Worm (Caenorhabditis elegans) whole organism, young adult: ENCODE results near the gene R07E5.6.

Source experiments
- F23B12.7 ChIP-seq: sonication (generic microtip); optimal IDR thresholded peaks from 2 replicates; lab custom pipeline; 2017; ENCODE audit warnings: missing genetic modification characterization, mild to moderate bottlenecking, missing compliant biosample characterization, antibody characterized with exemption, moderate library complexity; ENCODE audit not compliant: insufficient read depth
- F37B4.10 ChIP-seq: fragments of 200-800 bp; sonication (Bioruptor generic); IDR thresholded peaks from 2 replicates; pipeline ENCODE4 v1.3.6; 2022; ENCODE audit warnings: missing genetic modification characterization, missing compliant biosample characterization
- F49E8.2 ChIP-seq: sonication (generic microtip); optimal IDR thresholded peaks from 3 replicates; lab custom pipeline; 2017; ENCODE audit warnings: missing genetic modification characterization, mild to moderate bottlenecking, missing compliant biosample characterization, antibody characterized with exemption, moderate library complexity; ENCODE audit not compliant: insufficient read depth
- F52B5.7 ChIP-seq: sonication (generic microtip); optimal IDR thresholded peaks from 2 replicates; lab custom pipeline; 2016; ENCODE audit warnings: mild to moderate bottlenecking, missing genetic modification characterization, missing compliant biosample characterization
- F55B11.4 ChIP-seq: sonication (generic microtip); optimal IDR thresholded peaks from 2 replicates; lab custom pipeline; 2016; ENCODE audit warnings: missing compliant biosample characterization, missing genetic modification characterization, borderline replicate concordance; ENCODE audit not compliant: insufficient read depth
- T26A5.8 ChIP-seq: sonication (generic microtip); optimal IDR thresholded peaks from 2 replicates; lab custom pipeline; 2016; ENCODE audit warnings: missing genetic modification characterization, missing compliant biosample characterization
- Y67H2A.10 ChIP-seq: fragments of 200-800 bp; sonication (Bioruptor generic); conservative IDR thresholded peaks from 2 replicates; pipeline ENCODE4 v1.3.6; 2022; ENCODE audit warnings: missing genetic modification reagents, missing genetic modification characterization, missing compliant biosample characterization
- Y79H2A.3 ChIP-seq: fragments of 200-800 bp; sonication (Bioruptor generic); conservative IDR thresholded peaks from 2 replicates; pipeline ENCODE4 v1.3.6; 2022; ENCODE audit warnings: missing genetic modification reagents, missing genetic modification characterization, missing compliant biosample characterization
- bed-2 ChIP-seq: fragments of 200-800 bp; sonication (Bioruptor generic); IDR thresholded peaks from 2 replicates; pipeline ENCODE4 v1.3.6; 2022; ENCODE audit warnings: missing genetic modification reagents, missing genetic modification characterization, missing compliant biosample characterization
- ceh-100 ChIP-seq: fragments of 200-800 bp; sonication (Bioruptor generic); IDR thresholded peaks from 2 replicates; pipeline ENCODE4 v1.3.6; 2022; ENCODE audit warnings: missing genetic modification reagents, missing genetic modification characterization, missing compliant biosample characterization
- ceh-27 ChIP-seq: fragments of 200-800 bp; sonication (Bioruptor generic); optimal IDR thresholded peaks from 2 replicates; lab custom pipeline; 2018; ENCODE audit warnings: mild to moderate bottlenecking, missing genetic modification characterization, moderate library complexity, missing compliant biosample characterization
- dpff-1 ChIP-seq: sonication (generic microtip); optimal IDR thresholded peaks from 2 replicates; lab custom pipeline; 2017; ENCODE audit warnings: mild to moderate bottlenecking, missing genetic modification characterization, missing compliant biosample characterization
- hrde-1 ChIP-seq: sonication (generic microtip); optimal IDR thresholded peaks from 2 replicates; lab custom pipeline; 2016; ENCODE audit warnings: missing genetic modification characterization, mild to moderate bottlenecking, missing compliant biosample characterization, moderate library complexity, missing genotype, missing genetic modification reagents, borderline replicate concordance
- let-526 ChIP-seq: fragments of 200-800 bp; sonication (Bioruptor generic); IDR thresholded peaks from 2 replicates; pipeline ENCODE4 v1.3.6; 2022; ENCODE audit warnings: missing genetic modification reagents, missing genetic modification characterization, missing compliant biosample characterization
- lin-35 ChIP-seq, 3 experiments: fragments of 150-350 bp in 2 of 3; sonication (generic microtip) in 1 of 3; optimal IDR thresholded peaks; 2 replicates each; lab custom pipeline; 2014 to 2018; ENCODE audit warnings: missing biosample characterization in 3 of 3, missing genetic modification characterization in 3 of 3, missing genetic modification reagents in 3 of 3
- lin-54 ChIP-seq: fragments of 200-800 bp; sonication (Bioruptor generic); optimal IDR thresholded peaks from 2 replicates; lab custom pipeline; 2018; ENCODE audit warnings: mild to moderate bottlenecking, missing genetic modification characterization, missing compliant biosample characterization
- madf-8 ChIP-seq: fragments of 200-800 bp; sonication (Bioruptor generic); conservative IDR thresholded peaks from 2 replicates; pipeline ENCODE4 v1.3.6; 2022; ENCODE audit warnings: missing genetic modification reagents, missing genetic modification characterization, missing compliant biosample characterization
- nfya-1 ChIP-seq: sonication (generic microtip); optimal IDR thresholded peaks from 2 replicates; lab custom pipeline; 2017; ENCODE audit warnings: antibody characterized with exemption, missing compliant biosample characterization, missing genetic modification characterization, borderline replicate concordance; ENCODE audit not compliant: insufficient read depth
- nfyb-1 ChIP-seq: fragments of 200-800 bp; sonication (Bioruptor generic); IDR thresholded peaks from 2 replicates; pipeline ENCODE4 v1.3.6; 2022; ENCODE audit warnings: missing genetic modification reagents, missing genetic modification characterization, missing compliant biosample characterization
- nhr-179 ChIP-seq: sonication (generic microtip); optimal IDR thresholded peaks from 2 replicates; lab custom pipeline; 2016; ENCODE audit warnings: mild to moderate bottlenecking, missing genetic modification characterization, missing compliant biosample characterization
- nhr-27 ChIP-seq: fragments of 200-800 bp; sonication (Bioruptor generic); optimal IDR thresholded peaks from 2 replicates; lab custom pipeline; 2018; ENCODE audit warnings: mild to moderate bottlenecking, missing genetic modification characterization, moderate library complexity, missing compliant biosample characterization
- pha-4 ChIP-seq: fragments of 150-350 bp; sonication (generic microtip); optimal IDR thresholded peaks from 2 replicates; lab custom pipeline; 2014; ENCODE audit warnings: missing biosample characterization, missing genetic modification reagents, missing genetic modification characterization
- rcor-1 ChIP-seq: fragments of 200-800 bp; sonication (Bioruptor generic); IDR thresholded peaks from 2 replicates; pipeline ENCODE4 v1.3.6; 2022; ENCODE audit warnings: missing genetic modification reagents, missing genetic modification characterization, missing compliant biosample characterization
- repo-1 ChIP-seq: sonication (generic microtip); optimal IDR thresholded peaks from 2 replicates; lab custom pipeline; 2017; ENCODE audit warnings: mild to moderate bottlenecking, missing genetic modification characterization, missing compliant biosample characterization
- snpc-1.1 ChIP-seq: sonication (generic microtip); optimal IDR thresholded peaks from 2 replicates; lab custom pipeline; 2017; ENCODE audit warnings: missing genetic modification characterization, mild to moderate bottlenecking, missing compliant biosample characterization, antibody characterized with exemption, moderate library complexity, missing genotype, missing genetic modification reagents; ENCODE audit not compliant: insufficient read depth
- snpc-1.3 ChIP-seq: sonication (generic microtip); optimal IDR thresholded peaks from 2 replicates; lab custom pipeline; 2017; ENCODE audit warnings: missing genetic modification characterization, mild to moderate bottlenecking, missing compliant biosample characterization, antibody characterized with exemption, moderate library complexity, missing genotype, missing genetic modification reagents; ENCODE audit not compliant: insufficient read depth
- tbp1 ChIP-seq: fragments of 200-800 bp; sonication (Bioruptor generic); optimal IDR thresholded peaks from 2 replicates; lab custom pipeline; 2018; ENCODE audit warnings: mild to moderate bottlenecking, missing genetic modification characterization, missing compliant biosample characterization
- ztf-18 ChIP-seq: sonication (generic microtip); optimal IDR thresholded peaks from 2 replicates; lab custom pipeline; 2016; ENCODE audit warnings: missing genotype, mild to moderate bottlenecking, missing genetic modification characterization, missing compliant biosample characterization
- ztf-22 ChIP-seq: fragments of 200-800 bp; sonication (Bioruptor generic); optimal IDR thresholded peaks from 2 replicates; lab custom pipeline; 2018; ENCODE audit warnings: mild to moderate bottlenecking, missing genetic modification characterization, moderate library complexity, missing compliant biosample characterization

R07E5.6 gene

DNA sequence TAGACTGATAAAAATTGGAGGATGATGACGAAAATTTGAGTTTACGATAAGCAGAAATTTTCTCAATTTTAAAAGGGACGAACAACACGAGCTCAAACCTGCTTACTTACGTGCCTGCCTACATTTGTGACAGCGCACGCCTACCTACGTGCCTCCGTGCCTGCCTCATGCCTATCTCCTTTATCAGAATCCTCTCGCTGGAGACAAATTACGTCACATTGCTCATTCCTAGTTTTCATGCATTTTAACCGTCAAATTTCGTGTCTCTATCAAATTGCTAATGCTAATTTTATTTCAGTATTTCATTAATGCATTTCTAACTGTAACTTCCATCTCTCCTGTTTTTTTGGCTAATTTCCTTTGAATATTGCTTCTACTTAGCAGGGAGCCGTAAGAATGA lies 17.2 kb upstream of the R07E5.6 start, which contains the start of gene pals-27:
TSS of gene pals-27 (plus strand) at position 301 of the 400 bp plus-strand sequence.
- TF ChIP-seq T26A5.8 (no peak), lin-35 (GFP tag; optimal IDR thresholded peaks at IDR 0.05; lab: Kevin White, UChicago) (no peak)

DNA sequence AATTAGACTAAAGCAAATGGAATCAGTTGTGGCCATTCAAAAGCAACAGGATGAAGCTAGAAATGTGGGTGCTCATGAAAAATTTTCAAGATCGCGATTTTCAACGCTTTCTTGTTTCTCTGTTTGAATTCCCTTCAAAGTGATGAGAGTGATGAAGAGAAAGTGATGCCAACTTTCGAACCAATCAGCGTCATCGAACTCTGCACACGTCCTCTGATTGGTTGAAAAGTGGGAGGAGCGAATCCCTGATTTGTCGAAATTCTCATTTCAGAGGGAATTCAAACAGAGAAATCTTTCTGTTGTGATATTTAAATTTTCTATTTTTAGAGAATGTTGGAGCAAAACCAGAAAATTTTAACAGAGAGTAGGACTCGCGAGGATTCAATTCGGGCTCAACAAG lies 16.4 kb upstream of the R07E5.6 start:
- TF ChIP-seq F49E8.2, result no peak
- no peak for TF ChIP-seq Y67H2A.10 (GFP tag; lab: Robert Waterston, UW)
- no peak for TF ChIP-seq pha-4 (tag; lab: Kevin White, UChicago)
- TF ChIP-seq ceh-27 (GFP tag; lab: Kevin White, UChicago), result no peak
- TF ChIP-seq nhr-27, result no peak
- TF ChIP-seq snpc-1.3 (tag; lab: Kevin White, UChicago), result no peak
- no peak for TF ChIP-seq F23B12.7 (tag; lab: Kevin White, UChicago)
- TF ChIP-seq repo-1, result no peak
- TF ChIP-seq nfya-1 (tag; lab: Kevin White, UChicago), result no peak
- no peak for TF ChIP-seq ceh-100 (GFP tag; lab: Robert Waterston, UW)
- TF ChIP-seq dpff-1 (tag; lab: Kevin White, UChicago), result no peak
- no peak for TF ChIP-seq F55B11.4 (tag; lab: Kevin White, UChicago)
- TF ChIP-seq rcor-1 (GFP tag; lab: Robert Waterston, UW), result no peak

DNA sequence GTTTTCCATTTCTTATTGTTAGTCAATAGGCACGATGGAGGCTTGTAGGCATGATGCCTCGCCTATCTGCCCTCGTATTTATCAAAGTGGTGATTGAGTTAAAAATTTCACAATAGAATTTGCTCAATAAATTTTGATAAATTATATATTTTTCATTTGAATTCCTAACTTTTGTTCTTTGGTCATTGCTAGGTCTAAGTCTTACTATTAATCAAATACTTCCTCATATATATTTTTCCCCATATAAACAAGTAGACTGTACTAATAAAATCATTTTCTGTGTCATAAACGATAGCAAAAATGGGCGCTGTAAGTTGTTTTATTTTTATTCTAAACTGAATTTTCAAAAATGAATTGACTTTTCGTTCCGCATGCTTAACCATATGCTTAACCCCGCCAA lies 14.1 kb upstream of the R07E5.6 start, which contains the start of gene pals-28:
TSS of gene pals-28 (plus strand) at position 301 of the 400 bp plus-strand sequence.
- no peak for TF ChIP-seq dpff-1 (tag; lab: Kevin White, UChicago)

DNA sequence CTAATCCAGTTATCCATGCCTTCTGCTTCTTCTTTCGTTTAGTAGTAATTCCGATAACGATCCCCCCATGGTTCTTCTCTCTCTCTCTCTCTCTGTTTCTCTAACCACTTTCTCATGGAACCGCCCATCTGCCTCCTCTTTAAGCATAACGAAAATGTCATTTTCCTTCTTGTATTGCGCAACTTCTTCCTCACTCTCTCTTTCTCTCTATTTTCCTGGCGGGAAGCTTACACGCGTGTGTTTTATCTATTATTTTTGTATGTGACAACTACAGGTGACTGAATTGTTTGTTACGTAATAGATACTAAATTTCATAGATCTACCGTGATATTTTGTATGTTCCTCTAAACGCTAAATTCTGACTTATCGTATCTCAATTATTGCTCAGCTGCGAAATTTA lies 8.1 kb upstream of the R07E5.6 start:
- TF ChIP-seq lin-35 (GFP tag; optimal IDR thresholded peaks at IDR 0.05; lab: Kevin White, UChicago), result no peak
- TF ChIP-seq nfyb-1 (GFP tag; lab: Robert Waterston, UW), result no peak
- TF ChIP-seq Y67H2A.10 (GFP tag; lab: Robert Waterston, UW), result no peak
- TF ChIP-seq madf-8 (GFP tag; lab: Robert Waterston, UW), result no peak
- no peak for TF ChIP-seq Y79H2A.3
- TF ChIP-seq bed-2 (GFP tag; lab: Robert Waterston, UW), result no peak
- no peak for TF ChIP-seq F52B5.7 (tag; lab: Kevin White, UChicago)
- TF ChIP-seq F37B4.10 (GFP tag; lab: Robert Waterston, UW), result no peak

DNA sequence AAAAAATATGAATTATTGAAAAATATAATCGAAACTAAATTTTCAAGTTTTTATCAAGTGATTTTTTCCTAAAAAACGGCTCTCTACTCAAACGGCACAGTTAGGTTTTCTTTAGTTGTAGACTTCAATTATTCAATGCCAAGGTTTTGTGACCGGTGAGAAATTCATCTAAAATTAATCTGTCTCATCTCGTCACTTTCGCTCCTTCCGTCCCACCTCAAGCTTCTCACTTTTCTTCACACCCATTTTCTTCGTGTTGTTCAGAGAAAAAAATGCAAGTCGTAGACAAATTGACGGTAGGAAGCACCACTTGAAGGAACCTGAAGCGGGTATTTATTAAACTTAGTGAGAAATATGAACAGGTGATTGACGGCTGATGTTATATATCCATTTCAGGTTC lies 7.2 kb upstream of the R07E5.6 start:
- no peak for TF ChIP-seq ztf-18 (tag; lab: Kevin White, UChicago)
- TF ChIP-seq snpc-1.1, result no peak
- TF ChIP-seq ztf-22, result no peak
- no peak for TF ChIP-seq hrde-1 (tag; lab: Kevin White, UChicago)
- no peak for TF ChIP-seq Y67H2A.10 (GFP tag; lab: Robert Waterston, UW)
- no peak for TF ChIP-seq nhr-179 (tag; lab: Kevin White, UChicago)
- no peak for TF ChIP-seq let-526 (GFP tag; lab: Robert Waterston, UW)
- TF ChIP-seq repo-1, result no peak
- TF ChIP-seq, all 124 proteins: peak for 0

DNA sequence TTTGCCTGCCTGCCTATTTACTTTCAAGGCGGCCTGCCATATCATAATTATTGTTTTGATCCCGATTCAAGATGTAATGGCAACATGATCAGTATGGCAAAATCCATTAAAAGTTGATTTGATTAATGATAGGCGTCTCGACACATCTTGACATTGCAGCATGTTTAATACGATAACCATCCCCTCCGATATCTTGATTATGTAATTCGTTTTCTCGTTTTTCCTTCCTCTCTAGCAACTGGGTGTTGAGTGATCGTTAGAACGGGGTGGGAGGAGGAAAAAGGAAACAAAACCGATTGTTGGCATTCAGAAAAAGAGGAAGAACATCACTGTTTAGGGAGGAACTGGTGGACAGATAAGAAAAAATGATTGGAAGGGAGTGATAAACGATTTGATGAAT lies 6.6 kb upstream of the R07E5.6 start:
- TF ChIP-seq F23B12.7 (tag; lab: Kevin White, UChicago) (no peak), ztf-22 (no peak), tbp1 (no peak), lin-54 (GFP tag; lab: Kevin White, UChicago) (no peak)
